Worm (Caenorhabditis elegans): Measurements from ENCODE around the gene hint-3.

DNA sequence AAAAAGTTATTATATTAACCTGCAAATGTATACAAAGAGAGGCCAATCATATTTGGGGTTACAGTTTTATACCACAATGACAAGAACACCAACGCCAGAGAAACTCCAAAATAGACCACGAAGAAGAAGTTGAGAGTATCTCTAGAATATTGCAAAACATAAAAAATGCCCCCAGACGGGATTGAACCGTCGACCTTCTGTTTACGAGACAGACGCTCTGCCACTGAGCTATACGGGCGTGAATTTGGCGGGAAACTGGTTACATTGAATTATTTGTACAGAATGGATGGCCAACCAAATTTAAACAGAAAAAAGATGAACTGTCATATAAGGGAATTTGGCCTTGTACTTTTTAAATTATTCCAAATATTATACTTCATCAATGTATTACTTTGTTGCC is 29.8 kb upstream of the hint-3 start:
- TF ChIP-seq lin-38 (GFP tag; IDR thresholded peaks at IDR 0.05), result peak; percentile 26; the same call in 1 of the 2 replicates
- no peak for TF ChIP-seq ztf-11 (tag; optimal IDR thresholded peaks at IDR 0.05)
- TF ChIP-seq nhr-237 (tag; optimal IDR thresholded peaks at IDR 0.05), result no peak
- TF ChIP-seq unc-39 (tag; optimal IDR thresholded peaks at IDR 0.05), result no peak
